Fruit fly (Drosophila melanogaster): Measurements from ENCODE around the gene mts.

dm6 chr2L:7781165-7781564 lies 46.3 kb upstream of the mts start, which contains the start of gene CG7164:
- TF ChIP-seq CG8478 (optimal IDR thresholded peaks at IDR 0.05) (no peak), CTCF (optimal IDR thresholded peaks at IDR 0.05) (no peak)

Data from S2 (cell line).